Worm (Caenorhabditis elegans) whole organism, L2 larva: ENCODE data around the gene ZK354.8.
"Not testable (repeated sequence)": the region's sequence is repeated elsewhere in the genome, so short reads cannot be mapped to it uniquely, and the experiment has no call there.

ENCODE experiments used
- R02D3.7 ChIP-seq: fragments of 150-350 bp; optimal IDR thresholded peaks from 2 replicates; lab custom pipeline; 2014; ENCODE audit warnings: missing biosample characterization, missing genetic modification characterization
- Y55F3AM.14 ChIP-seq: fragments of 200-800 bp; sonication (Bioruptor generic); optimal IDR thresholded peaks from 2 replicates; lab custom pipeline; 2018; ENCODE audit warnings: mild to moderate bottlenecking, missing genetic modification characterization, missing compliant biosample characterization
- aly-2 ChIP-seq: fragments of 150-350 bp; optimal IDR thresholded peaks from 2 replicates; lab custom pipeline; 2014; ENCODE audit warnings: missing biosample characterization, missing genetic modification characterization
- ama-1 ChIP-seq: fragments of 150-350 bp; optimal IDR thresholded peaks from 2 replicates; lab custom pipeline; 2018; ENCODE audit warnings: inconsistent platforms
- blmp-1 ChIP-seq: sonication (generic microtip); optimal IDR thresholded peaks from 2 replicates; lab custom pipeline; 2017; ENCODE audit warnings: missing genetic modification characterization, mild to moderate bottlenecking, missing compliant biosample characterization, antibody characterized with exemption, moderate library complexity; ENCODE audit not compliant: insufficient read depth
- ceh-16 ChIP-seq: fragments of 150-350 bp; optimal IDR thresholded peaks from 2 replicates; lab custom pipeline; 2014; ENCODE audit warnings: missing biosample characterization, missing genetic modification characterization
- crh-2 ChIP-seq: sonication (generic microtip); optimal IDR thresholded peaks from 2 replicates; lab custom pipeline; 2017; ENCODE audit warnings: missing biosample characterization, missing genetic modification characterization
- dmd-4 ChIP-seq: sonication (generic microtip); optimal IDR thresholded peaks from 2 replicates; lab custom pipeline; 2017; ENCODE audit warnings: missing biosample characterization, missing genetic modification characterization
- egl-27 ChIP-seq: sonication (generic microtip); optimal IDR thresholded peaks from 3 replicates; lab custom pipeline; 2017; ENCODE audit warnings: missing biosample characterization, missing genetic modification reagents, missing genetic modification characterization
- elt-1 ChIP-seq: fragments of 150-350 bp; optimal IDR thresholded peaks from 2 replicates; lab custom pipeline; 2014; ENCODE audit warnings: missing biosample characterization, missing genetic modification characterization
- elt-3 ChIP-seq: sonication (generic microtip); optimal IDR thresholded peaks from 2 replicates; lab custom pipeline; 2017; ENCODE audit warnings: missing biosample characterization, missing genetic modification characterization
- fos-1 ChIP-seq: fragments of 150-350 bp; optimal IDR thresholded peaks from 2 replicates; lab custom pipeline; 2014; ENCODE audit warnings: missing biosample characterization, missing genetic modification characterization
- lin-11 ChIP-seq: fragments of 150-350 bp; sonication (generic microtip); optimal IDR thresholded peaks from 2 replicates; lab custom pipeline; 2014; ENCODE audit warnings: missing biosample characterization, missing genetic modification characterization, inconsistent platforms, mixed read lengths
- lin-13 ChIP-seq: fragments of 150-350 bp; optimal IDR thresholded peaks from 2 replicates; lab custom pipeline; 2014; ENCODE audit warnings: missing biosample characterization, missing genetic modification reagents, missing genetic modification characterization
- lin-39 ChIP-seq: fragments of 150-350 bp; optimal IDR thresholded peaks from 2 replicates; lab custom pipeline; 2014; ENCODE audit warnings: missing biosample characterization, missing genetic modification reagents, missing genetic modification characterization
- lsy-2 ChIP-seq, 2 experiments: fragments of 150-350 bp in 1 of 2; sonication (generic microtip) in 1 of 2; optimal IDR thresholded peaks; 2 replicates each; lab custom pipeline; 2014 to 2017; ENCODE audit warnings: missing biosample characterization in 2 of 2, missing genetic modification characterization in 2 of 2
- mbf-1 ChIP-seq: sonication (generic microtip); optimal IDR thresholded peaks from 2 replicates; lab custom pipeline; 2017; ENCODE audit warnings: missing biosample characterization, missing genetic modification characterization
- mdl-1 ChIP-seq, 2 experiments: fragments of 150-350 bp in 1 of 2; sonication (generic microtip) in 1 of 2; optimal IDR thresholded peaks; 2 replicates each; lab custom pipeline; 2017; ENCODE audit warnings: missing biosample characterization in 2 of 2, missing genetic modification characterization in 2 of 2
- nhr-10 ChIP-seq: sonication (generic microtip); optimal IDR thresholded peaks from 2 replicates; lab custom pipeline; 2017; ENCODE audit warnings: missing biosample characterization, missing genetic modification characterization
- nhr-11 ChIP-seq: fragments of 150-350 bp; optimal IDR thresholded peaks from 2 replicates; lab custom pipeline; 2014; ENCODE audit warnings: missing biosample characterization, missing genetic modification characterization
- nhr-21 ChIP-seq: fragments of 150-350 bp; optimal IDR thresholded peaks from 2 replicates; lab custom pipeline; 2014; ENCODE audit warnings: missing biosample characterization, missing genetic modification characterization
- nhr-23 ChIP-seq: fragments of 150-350 bp; optimal IDR thresholded peaks from 2 replicates; lab custom pipeline; 2014; ENCODE audit warnings: missing biosample characterization, missing genetic modification reagents, missing genetic modification characterization
- nhr-237 ChIP-seq: fragments of 150-350 bp; optimal IDR thresholded peaks from 2 replicates; lab custom pipeline; 2014; ENCODE audit warnings: missing biosample characterization, missing genetic modification characterization
- nhr-25 ChIP-seq: fragments of 150-350 bp; sonication (generic microtip); optimal IDR thresholded peaks from 3 replicates; lab custom pipeline; 2014; ENCODE audit warnings: missing biosample characterization, missing genetic modification characterization
- nhr-6 ChIP-seq: fragments of 150-350 bp; optimal IDR thresholded peaks from 2 replicates; lab custom pipeline; 2014; ENCODE audit warnings: missing biosample characterization, missing genetic modification characterization
- nhr-77 ChIP-seq: fragments of 150-350 bp; optimal IDR thresholded peaks from 2 replicates; lab custom pipeline; 2014; ENCODE audit warnings: missing biosample characterization, missing genetic modification characterization
- sem-4 ChIP-seq: fragments of 150-350 bp; optimal IDR thresholded peaks from 2 replicates; lab custom pipeline; 2014; ENCODE audit warnings: missing biosample characterization, missing genetic modification reagents, missing genetic modification characterization
- skn-1 ChIP-seq: sonication (generic microtip); optimal IDR thresholded peaks from 2 replicates; lab custom pipeline; 2017; ENCODE audit warnings: missing biosample characterization, missing genetic modification characterization
- sma-3 ChIP-seq: sonication (generic microtip); optimal IDR thresholded peaks from 2 replicates; lab custom pipeline; 2016; ENCODE audit warnings: missing genetic modification reagents, missing genetic modification characterization, missing compliant biosample characterization
- sma-9 ChIP-seq, 2 experiments: fragments of 150-350 bp in 1 of 2; sonication (generic microtip) in 1 of 2; optimal IDR thresholded peaks; 2 replicates each; lab custom pipeline; 2014 to 2016; ENCODE audit warnings: missing genetic modification characterization in 2 of 2, mild to moderate bottlenecking in 1 of 2, missing biosample characterization in 1 of 2, missing compliant biosample characterization in 1 of 2, missing genetic modification reagents in 1 of 2, moderate library complexity in 1 of 2
- unc-39 ChIP-seq: fragments of 150-350 bp; optimal IDR thresholded peaks from 2 replicates; lab custom pipeline; 2014; ENCODE audit warnings: missing biosample characterization, missing genetic modification characterization
- unc-62 ChIP-seq: fragments of 150-350 bp; optimal IDR thresholded peaks from 2 replicates; lab custom pipeline; 2014; ENCODE audit warnings: missing biosample characterization, missing genetic modification reagents, missing genetic modification characterization
- zag-1 ChIP-seq: fragments of 150-350 bp; optimal IDR thresholded peaks from 2 replicates; lab custom pipeline; 2014; ENCODE audit warnings: missing biosample characterization, missing genetic modification characterization
- ztf-1 ChIP-seq: fragments of 200-800 bp; sonication (Bioruptor generic); conservative IDR thresholded peaks from 2 replicates; pipeline ENCODE4 v1.3.6; 2022; ENCODE audit warnings: missing genetic modification characterization, missing compliant biosample characterization
- ztf-4 ChIP-seq: fragments of 150-350 bp; optimal IDR thresholded peaks from 2 replicates; lab custom pipeline; 2014; ENCODE audit warnings: missing biosample characterization, missing genetic modification characterization

Gene ZK354.8

ce11 chrIV:5295240-5295639, 10.7 kb downstream of the ZK354.8 start, which contains the start of gene msp-51:
Gene msp-51, minus strand, starts transcription at chrIV:5295340.
- TF ChIP-seq unc-62; nhr-6 (tag; lab: Kevin White, UChicago); mdl-1 (tag; optimal IDR thresholded peaks at IDR 0.05; lab: Kevin White, UChicago): not testable (repeated sequence)

ce11 chrIV:5294467-5294866, 11.5 kb downstream of the ZK354.8 start:
- TF ChIP-seq nhr-237: no peak
- no peak for TF ChIP-seq lin-11
- TF ChIP-seq elt-3 (tag; lab: Kevin White, UChicago): no peak

DNA sequence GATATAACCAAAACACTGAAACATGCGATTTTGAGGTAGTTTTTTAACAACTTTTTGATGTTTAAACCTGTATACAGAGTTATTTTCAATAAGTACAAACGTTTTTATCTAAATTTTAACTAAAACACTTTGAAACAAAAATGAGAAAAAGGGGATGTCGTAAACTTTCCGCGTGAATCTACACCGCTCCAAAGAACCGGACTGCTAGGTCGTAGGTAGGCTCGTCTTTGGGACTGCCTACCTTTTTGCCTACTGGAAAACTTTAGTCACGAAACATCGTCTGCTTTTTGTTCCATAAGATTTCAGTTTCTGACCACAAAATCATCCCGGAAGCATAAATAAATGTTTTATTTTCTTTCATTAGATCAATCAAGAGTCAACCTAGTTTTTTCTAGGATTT, 14.7 kb downstream of the ZK354.8 start:
- no peak for TF ChIP-seq nhr-237
- no peak for TF ChIP-seq ztf-4 (tag; lab: Kevin White, UChicago)
- no peak for TF ChIP-seq lsy-2 (tag; optimal IDR thresholded peaks at IDR 0.05; lab: Kevin White, UChicago)
- no peak for TF ChIP-seq blmp-1 (tag; lab: Kevin White, UChicago)

- TF ChIP-seq elt-1 (tag; lab: Kevin White, UChicago) (no peak), egl-27 (tag; lab: Kevin White, UChicago) (no peak), nhr-25 (tag; lab: Kevin White, UChicago) (no peak), sem-4 (tag; lab: Kevin White, UChicago) (no peak)
These were observed 15.4 kb downstream of the ZK354.8 start, which contains the start of gene nlp-47 for ce11 chrIV:5290547-5290946. Gene nlp-47, plus strand, starts transcription at chrIV:5290847.

- TF ChIP-seq unc-39 (tag; lab: Kevin White, UChicago) (no peak), crh-2 (tag; lab: Kevin White, UChicago) (no peak), ceh-16 (tag; lab: Kevin White, UChicago) (no peak), R02D3.7 (tag; lab: Kevin White, UChicago) (no peak), aly-2 (tag; lab: Kevin White, UChicago) (no peak), sma-9 (GFP tag; optimal IDR thresholded peaks at IDR 0.05; lab: Kevin White, UChicago) (no peak), sma-9 (tag; optimal IDR thresholded peaks at IDR 0.05; lab: Kevin White, UChicago) (no peak), nhr-6 (tag; lab: Kevin White, UChicago) (no peak), blmp-1 (tag; lab: Kevin White, UChicago) (no peak), zag-1 (no peak), nhr-25 (tag; lab: Kevin White, UChicago) (no peak), skn-1 (tag; lab: Kevin White, UChicago) (no peak), sma-3 (GFP tag; lab: Kevin White, UChicago) (no peak), nhr-11 (tag; lab: Kevin White, UChicago) (no peak), ama-1 (no peak), mdl-1 (tag; optimal IDR thresholded peaks at IDR 0.05; lab: Kevin White, UChicago) (no peak), lin-13 (GFP tag; lab: Kevin White, UChicago) (no peak), sem-4 (tag; lab: Kevin White, UChicago) (no peak), fos-1 (no peak), lin-39 (tag; lab: Kevin White, UChicago) (no peak), egl-27 (tag; lab: Kevin White, UChicago) (no peak)
These were observed 17.0 kb downstream of the ZK354.8 start for ce11 chrIV:5288932-5289331.

ce11 chrIV:5287190-5287589, 18.8 kb downstream of the ZK354.8 start:
- TF ChIP-seq dmd-4 (tag; lab: Kevin White, UChicago): no peak
- no peak for TF ChIP-seq ztf-1 (GFP tag; lab: Robert Waterston, UW)
- TF ChIP-seq nhr-10: no peak
- TF ChIP-seq fos-1: no peak
- TF ChIP-seq nhr-23 (tag; lab: Kevin White, UChicago): no peak
- TF ChIP-seq mbf-1 (tag; lab: Kevin White, UChicago): no peak
- TF ChIP-seq sma-9 (GFP tag; optimal IDR thresholded peaks at IDR 0.05; lab: Kevin White, UChicago): no peak
- no peak for TF ChIP-seq sma-9 (tag; optimal IDR thresholded peaks at IDR 0.05; lab: Kevin White, UChicago)
- TF ChIP-seq zag-1: no peak
- no peak for TF ChIP-seq nhr-21 (tag; lab: Kevin White, UChicago)
- no peak for TF ChIP-seq R02D3.7 (tag; lab: Kevin White, UChicago)
- TF ChIP-seq lin-11: no peak
- TF ChIP-seq nhr-237: no peak
- no peak for TF ChIP-seq elt-1 (tag; lab: Kevin White, UChicago)
- no peak for TF ChIP-seq blmp-1 (tag; lab: Kevin White, UChicago)
- no peak for TF ChIP-seq elt-3 (tag; lab: Kevin White, UChicago)
- no peak for TF ChIP-seq nhr-77
- TF ChIP-seq Y55F3AM.14 (GFP tag; lab: Kevin White, UChicago): no peak
- no peak for TF ChIP-seq sem-4 (tag; lab: Kevin White, UChicago)
